Fruit fly (Drosophila melanogaster): ENCODE data around the gene RhoU.

RhoU gene

dm6 chrX:10067528-10067927, 18.8 kb upstream of the RhoU start (continued):
- TF ChIP-seq CG16815 (GFP tag; optimal IDR thresholded peaks at IDR 0.05) (peak; percentile 28), dmrt99B (tag; optimal IDR thresholded peaks at IDR 0.05) (peak; percentile 57), Doc2 (GFP tag; IDR thresholded peaks at IDR 0.05) (no peak), CG7372 (GFP tag; IDR thresholded peaks at IDR 0.05) (no peak), Awh (GFP tag; IDR thresholded peaks at IDR 0.05) (no peak)

- TF ChIP-seq CG8765 (GFP tag; IDR thresholded peaks at IDR 0.05): no peak
- TF ChIP-seq CG17385 (GFP tag; optimal IDR thresholded peaks at IDR 0.05): peak; percentile 6
- no peak for TF ChIP-seq CG18764 (GFP tag; optimal IDR thresholded peaks at IDR 0.05)
- peak in 1 of 2 experiments; percentile 27 for TF ChIP-seq Trl (optimal IDR thresholded peaks at IDR 0.05)
- TF ChIP-seq Trl (GFP tag; optimal IDR thresholded peaks at IDR 0.05): no peak
- peak; percentile 35 for TF ChIP-seq CG5180 (GFP tag; optimal IDR thresholded peaks at IDR 0.05)
- TF ChIP-seq sens (GFP tag): peak; percentile 4
- peak; percentile 9 for TF ChIP-seq Jarid2 (GFP tag; optimal IDR thresholded peaks at IDR 0.05)
- 0 out of 3 replicates have a peak, but pooled peaks have one; percentile 16 for TF ChIP-seq H15 (GFP tag; IDR thresholded peaks at IDR 0.05)
- TF ChIP-seq h (optimal IDR thresholded peaks at IDR 0.05): no peak
- TF ChIP-seq Deaf1 (tag; optimal IDR thresholded peaks at IDR 0.05): peak; percentile 75
Measured at dm6 chrX:10070325-10070931, 15.9 kb upstream of the RhoU start, which contains the start of gene CG15312. Gene CG15312 (minus strand): TSS chrX:10070868.

- peak; percentile 60 for TF ChIP-seq crol (GFP tag; IDR thresholded peaks at IDR 0.05)
- TF ChIP-seq Chrac-16 (GFP tag; optimal IDR thresholded peaks at IDR 0.05): no peak
- TF ChIP-seq CG15514 (GFP tag; optimal IDR thresholded peaks at IDR 0.05): no peak
- no peak for TF ChIP-seq Jarid2 (GFP tag; optimal IDR thresholded peaks at IDR 0.05)
- no peak for TF ChIP-seq Six4 (GFP tag; optimal IDR thresholded peaks at IDR 0.05)
- TF ChIP-seq nom (GFP tag; optimal IDR thresholded peaks at IDR 0.05): no peak
Measured at dm6 chrX:10071516-10071915, 14.8 kb upstream of the RhoU start.

dm6 chrX:10082185-10082949, 4.0 kb upstream of the RhoU start, which contains the start of gene ZAP3:
Gene ZAP3 (minus strand): TSS chrX:10082492.
- no peak for TF ChIP-seq usp (GFP tag; optimal IDR thresholded peaks at IDR 0.05)
- TF ChIP-seq CG9932 (GFP tag; IDR thresholded peaks at IDR 0.05): 0 out of 2 replicates have a peak, but pooled peaks have one; percentile 15
- TF ChIP-seq Fer1 (GFP tag; optimal IDR thresholded peaks at IDR 0.05): peak; percentile 16
- TF ChIP-seq knrl (GFP tag; IDR thresholded peaks at IDR 0.05; ENCODE audit: partially characterized antibody): peak; percentile 46; the same call in 2 of the 3 replicates
- no peak for TF ChIP-seq Fer3 (tag; optimal IDR thresholded peaks at IDR 0.05)
- no peak for TF ChIP-seq chinmo (GFP tag; IDR thresholded peaks at IDR 0.05; ENCODE audit: partially characterized antibody)
- peak; percentile 39; the same call in 1 of the 2 replicates for TF ChIP-seq Bgb (GFP tag; IDR thresholded peaks at IDR 0.05; ENCODE audit: partially characterized antibody)
- TF ChIP-seq CG13624 (GFP tag; optimal IDR thresholded peaks at IDR 0.05): no peak
- TF ChIP-seq CG7963 (GFP tag; IDR thresholded peaks at IDR 0.05; ENCODE audit: partially characterized antibody): peak; percentile 40; the same call in 1 of the 3 replicates
- no peak for TF ChIP-seq sc (optimal IDR thresholded peaks at IDR 0.05)
- TF ChIP-seq sc (GFP tag; optimal IDR thresholded peaks at IDR 0.05): no peak
- peak; percentile 30; the same call in 2 of the 3 replicates for TF ChIP-seq HLH4C (GFP tag; IDR thresholded peaks at IDR 0.05; ENCODE audit: partially characterized antibody)
- peak; percentile 61 for TF ChIP-seq CG42726 (GFP tag; IDR thresholded peaks at IDR 0.05; ENCODE audit: partially characterized antibody)
- TF ChIP-seq YL-1 (GFP tag; optimal IDR thresholded peaks at IDR 0.05): peak; percentile 68
- peak; percentile 67 for TF ChIP-seq amos (GFP tag; IDR thresholded peaks at IDR 0.05; ENCODE audit: partially characterized antibody)
- TF ChIP-seq Med (GFP tag): peak; percentile 39
- TF ChIP-seq nom (GFP tag; optimal IDR thresholded peaks at IDR 0.05): peak; percentile 18
- peak; percentile 88 for TF ChIP-seq MESR4 (GFP tag; optimal IDR thresholded peaks at IDR 0.05)
- no peak for TF ChIP-seq CG17829 (tag; optimal IDR thresholded peaks at IDR 0.05)
- TF ChIP-seq jigr1 (GFP tag; IDR thresholded peaks at IDR 0.05): 0 out of 3 replicates have a peak, but pooled peaks have one; percentile 34
- TF ChIP-seq ssp (GFP tag; IDR thresholded peaks at IDR 0.05): no peak
- no peak for TF ChIP-seq Hr78 (GFP tag; optimal IDR thresholded peaks at IDR 0.05)
- peak; percentile 39; the same call in 1 of the 2 replicates for TF ChIP-seq inv (GFP tag; IDR thresholded peaks at IDR 0.05; ENCODE audit: partially characterized antibody)

Data from whole organism, embryonic.